Worm (Caenorhabditis elegans) whole organism, midembryonic: Measurements from ENCODE around the gene vps-2.

ENCODE experiments used
- cog-1 ChIP-seq: sonication (generic microtip); optimal IDR thresholded peaks from 2 replicates; lab custom pipeline; 2016; ENCODE audit warnings: missing genetic modification characterization, missing compliant biosample characterization
- flt-1 ChIP-seq: fragments of 200-800 bp; sonication (Bioruptor generic); IDR thresholded peaks from 2 replicates; pipeline ENCODE4 v1.3.6; 2022; ENCODE audit warnings: missing genetic modification characterization, missing compliant biosample characterization
- ref-1 ChIP-seq: fragments of 200-800 bp; sonication (Bioruptor generic); conservative IDR thresholded peaks from 2 replicates; pipeline ENCODE4 v1.3.6; 2022; ENCODE audit warnings: missing genetic modification reagents, missing genetic modification characterization, missing compliant biosample characterization
- ztf-23 ChIP-seq: fragments of 200-800 bp; sonication (Bioruptor generic); IDR thresholded peaks from 2 replicates; pipeline ENCODE4 v1.3.6; 2022; ENCODE audit warnings: missing genetic modification reagents, missing genetic modification characterization, missing compliant biosample characterization

- no peak for TF ChIP-seq ztf-23 (GFP tag; lab: Robert Waterston, UW)
- TF ChIP-seq flt-1 (GFP tag; lab: Robert Waterston, UW): no peak
- TF ChIP-seq ref-1: no peak
- no peak for TF ChIP-seq cog-1 (tag; lab: Kevin White, UChicago)
Observed at ce11 chrII:12756180-12756579, 11.8 kb downstream of the vps-2 start, which contains the start of the genes Y46G5A.7 and Y46G5A.8.
